In the genomic region with DNA sequence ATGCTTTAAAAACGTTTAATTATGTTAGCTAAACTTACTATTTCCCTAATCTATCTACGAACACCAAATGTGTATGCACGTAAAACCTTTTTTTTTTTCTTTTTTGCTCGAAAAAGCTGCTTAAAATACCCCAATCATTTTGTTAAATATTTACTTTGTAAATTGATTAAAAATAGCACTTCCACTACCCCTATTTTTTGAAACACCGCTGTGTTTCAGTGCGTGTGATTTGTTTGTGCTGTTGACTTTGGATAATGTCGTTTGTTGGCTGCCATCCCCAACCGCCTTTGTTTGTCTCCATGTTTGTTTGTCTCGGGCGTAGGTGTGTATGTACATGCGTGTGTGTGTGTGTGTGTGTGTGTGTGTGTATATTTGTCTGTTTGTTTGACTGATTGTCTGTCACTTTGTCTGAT, we compare ENCODE assay signal across 1 fruit fly cellular context.
TF ChIP-seq lines count a peak whose summit lies in the region.

No protein-coding gene starts in this region.

TF ChIP-seq in whole organism, embryonic, 481 proteins besides CTCF, POLR2A, EP300 and RAD21 (continued from another document and continues in another):
- TF ChIP-seq CG17359 (tag; optimal IDR thresholded peaks at IDR 0.05; lab: Kevin White, UChicago) (peak; percentile 45), stc (GFP tag; IDR thresholded peaks at IDR 0.05; lab: Robert Waterston, UW) (peak; percentile 38; the same call in 1 of the 2 replicates), gem (tag; optimal IDR thresholded peaks at IDR 0.05; lab: Kevin White, UChicago) (peak; percentile 59), Asciz (GFP tag; optimal IDR thresholded peaks at IDR 0.05; lab: Kevin White, UChicago) (peak; percentile 42), psq (GFP tag; optimal IDR thresholded peaks at IDR 0.05; lab: Kevin White, UChicago) (peak; percentile 9), gsb-n (tag; optimal IDR thresholded peaks at IDR 0.05; lab: Kevin White, UChicago) (peak; percentile 46), slou (GFP tag; optimal IDR thresholded peaks at IDR 0.05; lab: Kevin White, UChicago) (peak; percentile 33), B-H2 (GFP tag; optimal IDR thresholded peaks at IDR 0.05; lab: Kevin White, UChicago) (no peak), CG9932 (GFP tag; IDR thresholded peaks at IDR 0.05; lab: Robert Waterston, UW) (no peak), CG15011 (GFP tag; optimal IDR thresholded peaks at IDR 0.05; lab: Kevin White, UChicago) (peak; percentile 22), Adf1 (GFP tag; IDR thresholded peaks at IDR 0.05; lab: Robert Waterston, UW) (no peak), CG6854 (GFP tag; optimal IDR thresholded peaks at IDR 0.05; lab: Kevin White, UChicago) (peak; percentile 3), grn (GFP tag; optimal IDR thresholded peaks at IDR 0.05; lab: Kevin White, UChicago) (peak; percentile 39), fu2 (GFP tag; optimal IDR thresholded peaks at IDR 0.05; lab: Kevin White, UChicago) (no peak), wek (GFP tag; optimal IDR thresholded peaks at IDR 0.05; lab: Kevin White, UChicago) (peak; percentile 74), ewg (GFP tag; optimal IDR thresholded peaks at IDR 0.05; lab: Kevin White, UChicago) (peak; percentile 31), CG14965 (GFP tag; optimal IDR thresholded peaks at IDR 0.05; lab: Kevin White, UChicago; ENCODE audit: borderline replicate concordance) (no peak), CoRest (tag; optimal IDR thresholded peaks at IDR 0.05; lab: Kevin White, UChicago) (peak; percentile 57), CG16813 (GFP tag; IDR thresholded peaks at IDR 0.05; lab: Robert Waterston, UW; ENCODE audit: partially characterized antibody) (no peak), YL-1 (GFP tag; optimal IDR thresholded peaks at IDR 0.05; lab: Kevin White, UChicago) (peak; percentile 27), CG9817 (tag; optimal IDR thresholded peaks at IDR 0.05; lab: Kevin White, UChicago) (peak; percentile 25), CG12942 (GFP tag; optimal IDR thresholded peaks at IDR 0.05; lab: Kevin White, UChicago) (peak; percentile 50), Atf3 (GFP tag; optimal IDR thresholded peaks at IDR 0.05; lab: Kevin White, UChicago) (no peak), en (GFP tag; optimal IDR thresholded peaks at IDR 0.05; lab: Kevin White, UChicago) (peak; percentile 27), CG7556 (GFP tag; optimal IDR thresholded peaks at IDR 0.05; lab: Kevin White, UChicago) (peak; percentile 73), az2 (GFP tag; optimal IDR thresholded peaks at IDR 0.05; lab: Kevin White, UChicago) (peak; percentile 15), ab (GFP tag; optimal IDR thresholded peaks at IDR 0.05; lab: Kevin White, UChicago) (no peak), kay (GFP tag; optimal IDR thresholded peaks at IDR 0.05; lab: Kevin White, UChicago) (peak; percentile 32), CG13624 (GFP tag; optimal IDR thresholded peaks at IDR 0.05; lab: Kevin White, UChicago) (no peak), CG1024 (GFP tag; IDR thresholded peaks at IDR 0.05; lab: Robert Waterston, UW) (0 out of 2 replicates have a peak, but pooled peaks have one; percentile 34), CG6813 (GFP tag; optimal IDR thresholded peaks at IDR 0.05; lab: Kevin White, UChicago) (peak; percentile 47), Hmr (GFP tag; optimal IDR thresholded peaks at IDR 0.05; lab: Kevin White, UChicago) (peak; percentile 69), pnt (GFP tag; optimal IDR thresholded peaks at IDR 0.05; lab: Kevin White, UChicago) (peak; percentile 36), Trl (optimal IDR thresholded peaks at IDR 0.05; lab: Kevin White, UChicago) (no peak), Trl (GFP tag; optimal IDR thresholded peaks at IDR 0.05; lab: Kevin White, UChicago) (peak; percentile 17), CG2712 (tag; optimal IDR thresholded peaks at IDR 0.05; lab: Kevin White, UChicago) (peak; percentile 26), bab2 (GFP tag; optimal IDR thresholded peaks at IDR 0.05; lab: Kevin White, UChicago) (peak; percentile 75), D19A (tag; optimal IDR thresholded peaks at IDR 0.05; lab: Kevin White, UChicago) (peak; percentile 32), Ssrp (tag; optimal IDR thresholded peaks at IDR 0.05; lab: Kevin White, UChicago) (peak; percentile 1), CG2202 (tag; optimal IDR thresholded peaks at IDR 0.05; lab: Kevin White, UChicago) (peak; percentile 79), CG2116 (GFP tag; optimal IDR thresholded peaks at IDR 0.05; lab: Kevin White, UChicago) (peak; percentile 14), sug (tag; optimal IDR thresholded peaks at IDR 0.05; lab: Kevin White, UChicago) (peak; percentile 14), PHDP (tag; optimal IDR thresholded peaks at IDR 0.05; lab: Kevin White, UChicago) (peak; percentile 58), knrl (GFP tag; IDR thresholded peaks at IDR 0.05; lab: Robert Waterston, UW; ENCODE audit: partially characterized antibody) (no peak), CG18599 (GFP tag; optimal IDR thresholded peaks at IDR 0.05; lab: Kevin White, UChicago) (peak; percentile 42), CG6175 (GFP tag; IDR thresholded peaks at IDR 0.05; lab: Robert Waterston, UW) (no peak), Mad (GFP tag; optimal IDR thresholded peaks at IDR 0.05; lab: Kevin White, UChicago) (peak; percentile 3), ac (GFP tag; optimal IDR thresholded peaks at IDR 0.05; lab: Kevin White, UChicago) (peak; percentile 41), Rx (GFP tag; IDR thresholded peaks at IDR 0.05; lab: Robert Waterston, UW) (no peak), tap (tag; optimal IDR thresholded peaks at IDR 0.05; lab: Kevin White, UChicago) (peak; percentile 17), esg (GFP tag; conservative IDR thresholded peaks at IDR 0.05; lab: Robert Waterston, UW) (no peak), amos (GFP tag; IDR thresholded peaks at IDR 0.05; lab: Robert Waterston, UW; ENCODE audit: partially characterized antibody) (no peak), Mes4 (GFP tag; optimal IDR thresholded peaks at IDR 0.05; lab: Kevin White, UChicago) (peak; percentile 55), Abd-B (GFP tag; optimal IDR thresholded peaks at IDR 0.05; lab: Kevin White, UChicago) (peak; percentile 19), danr (GFP tag; IDR thresholded peaks at IDR 0.05; lab: Robert Waterston, UW) (no peak), Awh (GFP tag; IDR thresholded peaks at IDR 0.05; lab: Robert Waterston, UW) (peak; percentile 49; the same call in 1 of the 2 replicates), CG4282 (GFP tag; optimal IDR thresholded peaks at IDR 0.05; lab: Kevin White, UChicago) (no peak), CG7271 (tag; optimal IDR thresholded peaks at IDR 0.05; lab: Kevin White, UChicago) (no peak), dmrt11E (tag; optimal IDR thresholded peaks at IDR 0.05; lab: Kevin White, UChicago) (peak; percentile 66), oc (tag; optimal IDR thresholded peaks at IDR 0.05; lab: Kevin White, UChicago) (no peak), ind (GFP tag; optimal IDR thresholded peaks at IDR 0.05; lab: Kevin White, UChicago) (peak; percentile 0), Lhr (GFP tag; optimal IDR thresholded peaks at IDR 0.05; lab: Kevin White, UChicago) (peak; percentile 58), Opbp (GFP tag; IDR thresholded peaks at IDR 0.05; lab: Robert Waterston, UW; ENCODE audit: partially characterized antibody) (no peak), trh (GFP tag; optimal IDR thresholded peaks at IDR 0.05; lab: Kevin White, UChicago) (peak; percentile 31), CG9437 (GFP tag; optimal IDR thresholded peaks at IDR 0.05; lab: Kevin White, UChicago) (peak; percentile 35), Meics (GFP tag; optimal IDR thresholded peaks at IDR 0.05; lab: Kevin White, UChicago) (peak; percentile 43), CG16779 (GFP tag; IDR thresholded peaks at IDR 0.05; lab: Robert Waterston, UW) (no peak), Kr (GFP tag; optimal IDR thresholded peaks at IDR 0.05; lab: Kevin White, UChicago) (peak; percentile 46), lab (GFP tag; optimal IDR thresholded peaks at IDR 0.05; lab: Kevin White, UChicago) (peak; percentile 57), CG6654 (GFP tag; optimal IDR thresholded peaks at IDR 0.05; lab: Kevin White, UChicago) (no peak), CG8359 (GFP tag; optimal IDR thresholded peaks at IDR 0.05; lab: Kevin White, UChicago; ENCODE audit: borderline replicate concordance) (no peak), CG15514 (GFP tag; optimal IDR thresholded peaks at IDR 0.05; lab: Kevin White, UChicago) (peak; percentile 16), CG9609 (GFP tag; optimal IDR thresholded peaks at IDR 0.05; lab: Kevin White, UChicago) (peak; percentile 35), pho (GFP tag; optimal IDR thresholded peaks at IDR 0.05; lab: Kevin White, UChicago) (peak; percentile 43), CrebB (tag; optimal IDR thresholded peaks at IDR 0.05; lab: Kevin White, UChicago) (peak; percentile 59), ATbp (GFP tag; optimal IDR thresholded peaks at IDR 0.05; lab: Kevin White, UChicago) (peak; percentile 85), CG30403 (GFP tag; optimal IDR thresholded peaks at IDR 0.05; lab: Kevin White, UChicago) (peak; percentile 47), CG2875 (GFP tag; optimal IDR thresholded peaks at IDR 0.05; lab: Kevin White, UChicago) (peak; percentile 76), fd3F (GFP tag; optimal IDR thresholded peaks at IDR 0.05; lab: Kevin White, UChicago) (no peak), CG2678 (tag; optimal IDR thresholded peaks at IDR 0.05; lab: Kevin White, UChicago) (peak; percentile 68), CG1233 (GFP tag; optimal IDR thresholded peaks at IDR 0.05; lab: Kevin White, UChicago) (peak; percentile 32), gcm2 (GFP tag; optimal IDR thresholded peaks at IDR 0.05; lab: Kevin White, UChicago) (peak; percentile 2), ci (GFP tag; IDR thresholded peaks at IDR 0.05; lab: Robert Waterston, UW) (peak; percentile 63; the same call in 2 of the 3 replicates), CG7786 (GFP tag; optimal IDR thresholded peaks at IDR 0.05; lab: Kevin White, UChicago) (peak; percentile 11), Stat92E (GFP tag; optimal IDR thresholded peaks at IDR 0.05; lab: Kevin White, UChicago) (no peak), HLHmδ (GFP tag; optimal IDR thresholded peaks at IDR 0.05; lab: Kevin White, UChicago) (peak; percentile 12), CG10543 (GFP tag; optimal IDR thresholded peaks at IDR 0.05; lab: Kevin White, UChicago) (peak; percentile 68), CG5180 (GFP tag; optimal IDR thresholded peaks at IDR 0.05; lab: Kevin White, UChicago) (peak; percentile 51), Gug (GFP tag; IDR thresholded peaks at IDR 0.05; lab: Robert Waterston, UW) (no peak), sima (GFP tag; optimal IDR thresholded peaks at IDR 0.05; lab: Kevin White, UChicago) (peak; percentile 9), cg (GFP tag; optimal IDR thresholded peaks at IDR 0.05; lab: Kevin White, UChicago) (peak; percentile 14), mam (GFP tag; optimal IDR thresholded peaks at IDR 0.05; lab: Kevin White, UChicago) (peak; percentile 22), CG1603 (tag; optimal IDR thresholded peaks at IDR 0.05; lab: Kevin White, UChicago) (peak; percentile 76), Med (GFP tag; lab: Kevin White, UChicago) (peak; percentile 92), gro (GFP tag; optimal IDR thresholded peaks at IDR 0.05; lab: Kevin White, UChicago) (peak; percentile 31), CG10209 (GFP tag; optimal IDR thresholded peaks at IDR 0.05; lab: Kevin White, UChicago) (peak; percentile 58), CG17361 (GFP tag; IDR thresholded peaks at IDR 0.05; lab: Robert Waterston, UW) (peak; percentile 64; the same call in 2 of the 3 replicates), lola (GFP tag; optimal IDR thresholded peaks at IDR 0.05; lab: Kevin White, UChicago) (peak in 1 of 3 experiments; percentile 54), ara (GFP tag; IDR thresholded peaks at IDR 0.05; lab: Robert Waterston, UW) (peak; percentile 56; the same call in 1 of the 2 replicates), CG13123 (GFP tag; optimal IDR thresholded peaks at IDR 0.05; lab: Kevin White, UChicago) (peak; percentile 13), klu (GFP tag; IDR thresholded peaks at IDR 0.05; lab: Robert Waterston, UW) (no peak), gcm (GFP tag; optimal IDR thresholded peaks at IDR 0.05; lab: Kevin White, UChicago) (peak; percentile 13), CG17328 (GFP tag; IDR thresholded peaks at IDR 0.05; lab: Robert Waterston, UW) (peak; percentile 30; the same call in 1 of the 2 replicates), CG8944 (GFP tag; optimal IDR thresholded peaks at IDR 0.05; lab: Kevin White, UChicago) (peak; percentile 21), run (tag; optimal IDR thresholded peaks at IDR 0.05; lab: Kevin White, UChicago) (no peak), CG13296 (GFP tag; optimal IDR thresholded peaks at IDR 0.05; lab: Kevin White, UChicago) (peak; percentile 41), CG10267 (tag; optimal IDR thresholded peaks at IDR 0.05; lab: Kevin White, UChicago) (no peak), CG8388 (GFP tag; optimal IDR thresholded peaks at IDR 0.05; lab: Kevin White, UChicago) (no peak), nau (GFP tag; optimal IDR thresholded peaks at IDR 0.05; lab: Kevin White, UChicago) (peak; percentile 33), tio (GFP tag; optimal IDR thresholded peaks at IDR 0.05; lab: Kevin White, UChicago) (peak; percentile 61), disco-r (GFP tag; optimal IDR thresholded peaks at IDR 0.05; lab: Kevin White, UChicago) (peak; percentile 3), fd64A (GFP tag; optimal IDR thresholded peaks at IDR 0.05; lab: Kevin White, UChicago) (peak; percentile 62), otp (GFP tag; IDR thresholded peaks at IDR 0.05; lab: Robert Waterston, UW) (no peak), CG1647 (GFP tag; optimal IDR thresholded peaks at IDR 0.05; lab: Kevin White, UChicago) (peak; percentile 8), gsb (GFP tag; IDR thresholded peaks at IDR 0.05; lab: Robert Waterston, UW) (no peak), CG13775 (GFP tag; optimal IDR thresholded peaks at IDR 0.05; lab: Kevin White, UChicago) (peak; percentile 14), cas (GFP tag; IDR thresholded peaks at IDR 0.05; lab: Robert Waterston, UW) (no peak), CG9727 (GFP tag; optimal IDR thresholded peaks at IDR 0.05; lab: Kevin White, UChicago) (peak; percentile 52), tin (GFP tag; optimal IDR thresholded peaks at IDR 0.05; lab: Kevin White, UChicago) (no peak), HmgZ (tag; optimal IDR thresholded peaks at IDR 0.05; lab: Kevin White, UChicago) (peak; percentile 15), CG30431 (GFP tag; optimal IDR thresholded peaks at IDR 0.05; lab: Kevin White, UChicago) (peak; percentile 34), crp (GFP tag; optimal IDR thresholded peaks at IDR 0.05; lab: Kevin White, UChicago) (peak in 1 of 2 experiments; percentile 13), cwo (GFP tag; optimal IDR thresholded peaks at IDR 0.05; lab: Kevin White, UChicago) (peak; percentile 4), Poxn (GFP tag; IDR thresholded peaks at IDR 0.05; lab: Robert Waterston, UW) (no peak), ken (GFP tag; IDR thresholded peaks at IDR 0.05; lab: Robert Waterston, UW) (peak; percentile 25; the same call in 1 of the 3 replicates), Hey (tag; optimal IDR thresholded peaks at IDR 0.05; lab: Kevin White, UChicago) (peak; percentile 57), ase (GFP tag; IDR thresholded peaks at IDR 0.05; lab: Robert Waterston, UW) (no peak)
